Worm (Caenorhabditis elegans): ENCODE measurements around the gene ZC116.1.

- no peak for TF ChIP-seq ref-1 (GFP tag; conservative IDR thresholded peaks at IDR 0.05)
- no peak for TF ChIP-seq tab-1 (GFP tag; IDR thresholded peaks at IDR 0.05)
- no peak for TF ChIP-seq cog-1 (tag; optimal IDR thresholded peaks at IDR 0.05)
- no peak for TF ChIP-seq ztf-29 (GFP tag; IDR thresholded peaks at IDR 0.05)
- TF ChIP-seq T22C8.4 (GFP tag; IDR thresholded peaks at IDR 0.05): no peak
- TF ChIP-seq flt-1 (GFP tag; IDR thresholded peaks at IDR 0.05): no peak
- no peak for TF ChIP-seq med-1 (GFP tag; optimal IDR thresholded peaks at IDR 0.05; ENCODE audit: insufficient read depth)
- no peak for TF ChIP-seq ztf-23 (GFP tag; IDR thresholded peaks at IDR 0.05)
- TF ChIP-seq klf-2 (GFP tag; conservative IDR thresholded peaks at IDR 0.05): no peak
Observed at ce11 chrV:12563187-12563586, 46.4 kb upstream of the ZC116.1 start, which contains the start of gene mrps-5.

Data from whole organism, midembryonic.